Fruit fly (Drosophila melanogaster) whole organism: ENCODE measurements around the gene CG7888.

Source experiments
- Dll ChIP-seq: fragments of >200 bp; optimal IDR thresholded peaks from 2 replicates; lab custom pipeline; 2017
- EcR ChIP-seq, 2 experiments: fragments of >200 bp; optimal IDR thresholded peaks; 2 replicates each; lab custom pipeline; 2017; ENCODE audit warnings: missing biosample characterization in 2 of 2, missing genetic modification characterization in 2 of 2, missing genetic modification reagents in 2 of 2
- pan ChIP-seq: fragments of >200 bp; optimal IDR thresholded peaks from 2 replicates; lab custom pipeline; 2017
- psq ChIP-seq: fragments of >200 bp; optimal IDR thresholded peaks from 2 replicates; lab custom pipeline; 2017
- usp ChIP-seq: fragments of >200 bp; optimal IDR thresholded peaks from 2 replicates; lab custom pipeline; 2017; ENCODE audit warnings: missing biosample characterization, missing genetic modification characterization, mixed read lengths

DNA sequence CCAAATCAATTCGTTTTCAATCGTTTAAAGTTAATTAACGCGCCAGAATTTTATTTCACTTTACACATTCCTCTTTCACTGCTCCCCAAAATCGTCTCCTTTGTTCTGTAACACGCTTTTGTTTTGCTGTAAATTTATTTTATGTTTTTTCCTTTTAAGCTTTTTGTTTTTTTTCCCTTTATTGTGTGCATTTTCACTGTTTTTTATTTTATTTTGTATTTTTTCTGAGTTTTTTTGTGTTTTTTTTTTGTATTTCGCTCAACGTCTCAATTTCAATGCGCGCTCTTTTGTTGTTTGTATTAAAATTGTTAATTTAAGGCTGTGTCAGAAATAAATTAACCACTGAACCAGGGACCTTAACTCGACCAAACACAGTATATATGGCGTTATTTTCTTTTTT, 47.4 kb upstream of the CG7888 start:
- TF ChIP-seq psq (lab: Kevin White, UChicago), result no peak
- no peak for TF ChIP-seq pan
- TF ChIP-seq Dll, result no peak
- no peak for TF ChIP-seq EcR (GFP tag; optimal IDR thresholded peaks at IDR 0.05; lab: Kevin White, UChicago)
- no peak for TF ChIP-seq usp (GFP tag; lab: Kevin White, UChicago)
